Worm (Caenorhabditis elegans): ENCODE data around the gene attf-3.

Gene attf-3

ce11 chrIII:49064-49463, 37.1 kb downstream of the attf-3 start:
- no peak for TF ChIP-seq flt-1 (GFP tag; IDR thresholded peaks at IDR 0.05)
- no peak for TF ChIP-seq ztf-29 (GFP tag; IDR thresholded peaks at IDR 0.05)
- TF ChIP-seq med-1 (GFP tag; optimal IDR thresholded peaks at IDR 0.05; ENCODE audit: insufficient read depth), result no peak
- TF ChIP-seq ref-1 (GFP tag; conservative IDR thresholded peaks at IDR 0.05), result no peak
- TF ChIP-seq ztf-23 (GFP tag; IDR thresholded peaks at IDR 0.05), result no peak
- 0 out of 2 replicates have a peak, but pooled peaks have one; percentile 39 for TF ChIP-seq klf-2 (GFP tag; conservative IDR thresholded peaks at IDR 0.05)

ce11 chrIII:48329-48728, 37.9 kb downstream of the attf-3 start:
- TF ChIP-seq klf-2 (GFP tag; conservative IDR thresholded peaks at IDR 0.05) (no peak), ztf-23 (GFP tag; IDR thresholded peaks at IDR 0.05) (no peak), flt-1 (GFP tag; IDR thresholded peaks at IDR 0.05) (0 out of 2 replicates have a peak, but pooled peaks have one; percentile 9), cog-1 (tag; optimal IDR thresholded peaks at IDR 0.05) (no peak), med-1 (GFP tag; optimal IDR thresholded peaks at IDR 0.05; ENCODE audit: insufficient read depth) (no peak), T22C8.4 (GFP tag; IDR thresholded peaks at IDR 0.05) (no peak)

DNA sequence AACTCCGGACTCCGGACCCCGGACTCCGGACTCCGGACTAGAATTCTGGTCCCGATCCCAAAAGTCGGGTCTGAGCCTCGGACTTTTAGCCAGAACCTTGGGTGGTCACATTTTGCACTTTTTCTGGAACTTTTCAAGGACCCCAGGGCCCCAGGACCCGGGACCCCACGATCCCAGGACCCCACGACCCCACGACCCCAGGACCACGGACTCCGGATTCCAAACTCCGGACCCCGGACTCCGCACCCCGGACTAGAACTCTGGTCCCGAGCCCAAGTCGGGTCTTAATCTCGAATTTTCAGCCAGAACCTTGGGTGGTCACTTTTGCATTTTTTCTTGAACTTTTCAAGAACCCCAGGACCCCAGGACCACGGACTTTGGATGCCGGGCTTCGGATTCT, 43.5 kb downstream of the attf-3 start:
- TF ChIP-seq cog-1 (tag; optimal IDR thresholded peaks at IDR 0.05), result no peak
- no peak for TF ChIP-seq med-1 (GFP tag; optimal IDR thresholded peaks at IDR 0.05; ENCODE audit: insufficient read depth)
- no peak for TF ChIP-seq ztf-29 (GFP tag; IDR thresholded peaks at IDR 0.05)

- no peak for TF ChIP-seq klf-2 (GFP tag; conservative IDR thresholded peaks at IDR 0.05)
- no peak for TF ChIP-seq flt-1 (GFP tag; IDR thresholded peaks at IDR 0.05)
- no peak for TF ChIP-seq T22C8.4 (GFP tag; IDR thresholded peaks at IDR 0.05)
- TF ChIP-seq cog-1 (tag; optimal IDR thresholded peaks at IDR 0.05), result no peak
- TF ChIP-seq ztf-29 (GFP tag; IDR thresholded peaks at IDR 0.05), result no peak
- no peak for TF ChIP-seq ref-1 (GFP tag; conservative IDR thresholded peaks at IDR 0.05)
- no peak for TF ChIP-seq med-1 (GFP tag; optimal IDR thresholded peaks at IDR 0.05; ENCODE audit: insufficient read depth)
- no peak for TF ChIP-seq tab-1 (GFP tag; IDR thresholded peaks at IDR 0.05)
- TF ChIP-seq ztf-23 (GFP tag; IDR thresholded peaks at IDR 0.05), result no peak
Measured at ce11 chrIII:41484-41883, 44.7 kb downstream of the attf-3 start.

DNA sequence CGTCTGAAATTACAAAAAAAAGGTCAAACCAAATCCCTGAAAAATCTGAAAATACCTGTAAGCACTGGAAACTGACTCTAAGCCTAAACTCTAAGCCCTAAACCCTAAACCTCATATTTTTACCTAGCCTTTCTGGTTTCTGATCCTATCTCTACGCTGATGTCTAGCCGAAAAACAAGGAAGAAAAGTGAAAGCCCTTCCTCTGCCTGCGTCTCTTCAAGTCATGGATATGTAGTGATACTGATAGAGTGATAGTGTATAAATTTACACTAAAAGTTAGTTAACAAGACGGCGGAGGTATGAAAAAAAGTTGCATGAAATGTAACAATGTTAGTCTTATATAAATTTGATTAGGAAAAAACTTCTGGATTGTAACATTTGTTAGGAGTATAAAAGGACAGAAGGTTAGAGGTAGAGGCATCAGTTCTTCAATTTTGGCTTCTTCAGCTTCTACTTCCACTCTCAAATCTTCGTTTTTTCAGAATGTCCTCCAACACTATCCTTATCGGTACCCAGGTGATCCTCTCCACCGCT, 45.5 kb downstream of the attf-3 start, which contains the start of gene col-88:
Gene col-88, plus strand, starts transcription at position 484 of the 534 bp plus-strand sequence.
- TF ChIP-seq tab-1 (GFP tag; IDR thresholded peaks at IDR 0.05), result no peak
- TF ChIP-seq T22C8.4 (GFP tag; IDR thresholded peaks at IDR 0.05), result no peak
- TF ChIP-seq ztf-29 (GFP tag; IDR thresholded peaks at IDR 0.05), result no peak
- TF ChIP-seq ref-1 (GFP tag; conservative IDR thresholded peaks at IDR 0.05), result no peak

DNA sequence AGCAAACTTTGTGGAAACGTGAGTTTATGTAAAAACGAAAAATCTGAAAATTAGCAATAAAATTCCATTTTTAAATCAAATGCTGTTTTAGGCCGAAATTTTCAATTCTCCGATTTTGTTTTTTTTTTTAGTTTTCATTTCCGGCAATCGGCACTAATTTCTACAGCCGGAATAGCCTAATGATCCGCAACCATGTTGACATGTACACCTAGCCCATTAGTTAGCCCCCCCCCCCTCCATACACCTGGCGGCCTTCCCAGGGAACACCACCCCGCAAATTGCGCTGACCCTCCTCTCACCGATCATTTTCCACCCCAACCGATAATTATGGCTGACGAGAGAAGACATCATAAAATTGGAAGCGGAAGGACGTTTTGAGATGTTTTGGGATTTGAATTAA, 46.7 kb downstream of the attf-3 start:
- no peak for TF ChIP-seq tab-1 (GFP tag; IDR thresholded peaks at IDR 0.05)
- no peak for TF ChIP-seq klf-2 (GFP tag; conservative IDR thresholded peaks at IDR 0.05)
- TF ChIP-seq med-1 (GFP tag; optimal IDR thresholded peaks at IDR 0.05; ENCODE audit: insufficient read depth), result no peak
- TF ChIP-seq ztf-29 (GFP tag; IDR thresholded peaks at IDR 0.05), result no peak
- no peak for TF ChIP-seq T22C8.4 (GFP tag; IDR thresholded peaks at IDR 0.05)

ce11 chrIII:38117-38516, 48.1 kb downstream of the attf-3 start, which contains the start of gene clp-10:
TSS of gene clp-10 (minus strand) at chrIII:38217.
- no peak for TF ChIP-seq ztf-23 (GFP tag; IDR thresholded peaks at IDR 0.05)
- no peak for TF ChIP-seq med-1 (GFP tag; optimal IDR thresholded peaks at IDR 0.05; ENCODE audit: insufficient read depth)

DNA sequence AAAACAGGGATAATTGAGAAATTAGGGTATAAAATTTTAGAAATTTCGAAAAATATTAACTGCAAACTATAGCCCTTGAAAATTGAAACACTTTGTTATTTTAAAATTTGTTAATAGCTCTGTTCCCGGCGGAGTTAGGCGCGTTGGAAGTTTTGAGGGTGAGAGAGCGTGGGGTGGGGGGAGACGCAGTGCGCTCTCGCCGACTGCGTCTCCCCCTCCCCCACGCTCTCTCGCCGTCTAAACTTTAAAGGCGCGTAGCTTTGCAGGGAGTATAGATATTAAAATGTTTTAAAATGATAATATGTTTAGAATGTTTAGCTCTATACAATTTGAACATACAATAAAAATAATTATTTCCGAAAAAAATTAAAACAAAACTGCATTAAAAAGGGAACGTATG, 52.9 kb downstream of the attf-3 start:
- TF ChIP-seq tab-1 (GFP tag; IDR thresholded peaks at IDR 0.05) (no peak), klf-2 (GFP tag; conservative IDR thresholded peaks at IDR 0.05) (no peak), ztf-23 (GFP tag; IDR thresholded peaks at IDR 0.05) (no peak), flt-1 (GFP tag; IDR thresholded peaks at IDR 0.05) (no peak), ztf-29 (GFP tag; IDR thresholded peaks at IDR 0.05) (no peak), T22C8.4 (GFP tag; IDR thresholded peaks at IDR 0.05) (no peak), ref-1 (GFP tag; conservative IDR thresholded peaks at IDR 0.05) (no peak), cog-1 (tag; optimal IDR thresholded peaks at IDR 0.05) (no peak), med-1 (GFP tag; optimal IDR thresholded peaks at IDR 0.05; ENCODE audit: insufficient read depth) (no peak)

DNA sequence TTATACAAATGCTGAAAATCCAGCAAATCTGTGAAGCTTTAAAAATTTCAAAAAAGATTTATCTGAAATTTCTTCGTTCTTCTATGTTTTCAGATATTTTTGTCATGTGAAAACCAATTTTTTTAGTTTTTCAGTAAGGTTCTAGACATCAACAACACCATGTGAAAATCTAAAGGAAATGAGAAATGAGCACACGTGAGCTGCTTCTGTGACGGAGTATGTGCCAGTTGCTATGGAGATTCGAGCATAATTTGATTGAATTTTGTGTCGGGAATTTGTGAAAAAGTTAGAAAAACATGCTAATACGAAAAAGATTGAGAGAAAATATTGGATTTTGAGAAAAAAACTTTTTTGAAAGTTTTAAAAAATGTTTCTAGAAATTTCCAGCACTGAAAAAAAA, 54.6 kb downstream of the attf-3 start:
- TF ChIP-seq klf-2 (GFP tag; conservative IDR thresholded peaks at IDR 0.05) (no peak), tab-1 (GFP tag; IDR thresholded peaks at IDR 0.05) (no peak), med-1 (GFP tag; optimal IDR thresholded peaks at IDR 0.05; ENCODE audit: insufficient read depth) (no peak), ztf-23 (GFP tag; IDR thresholded peaks at IDR 0.05) (no peak), T22C8.4 (GFP tag; IDR thresholded peaks at IDR 0.05) (no peak), flt-1 (GFP tag; IDR thresholded peaks at IDR 0.05) (no peak), ref-1 (GFP tag; conservative IDR thresholded peaks at IDR 0.05) (no peak), ztf-29 (GFP tag; IDR thresholded peaks at IDR 0.05) (no peak), cog-1 (tag; optimal IDR thresholded peaks at IDR 0.05) (no peak)

ce11 chrIII:30399-30798, 55.8 kb downstream of the attf-3 start:
- TF ChIP-seq flt-1 (GFP tag; IDR thresholded peaks at IDR 0.05) (no peak), cog-1 (tag; optimal IDR thresholded peaks at IDR 0.05) (no peak), T22C8.4 (GFP tag; IDR thresholded peaks at IDR 0.05) (no peak), ref-1 (GFP tag; conservative IDR thresholded peaks at IDR 0.05) (no peak), med-1 (GFP tag; optimal IDR thresholded peaks at IDR 0.05; ENCODE audit: insufficient read depth) (no peak), ztf-29 (GFP tag; IDR thresholded peaks at IDR 0.05) (no peak), klf-2 (GFP tag; conservative IDR thresholded peaks at IDR 0.05) (no peak), ztf-23 (GFP tag; IDR thresholded peaks at IDR 0.05) (no peak), tab-1 (GFP tag; IDR thresholded peaks at IDR 0.05) (no peak)

DNA sequence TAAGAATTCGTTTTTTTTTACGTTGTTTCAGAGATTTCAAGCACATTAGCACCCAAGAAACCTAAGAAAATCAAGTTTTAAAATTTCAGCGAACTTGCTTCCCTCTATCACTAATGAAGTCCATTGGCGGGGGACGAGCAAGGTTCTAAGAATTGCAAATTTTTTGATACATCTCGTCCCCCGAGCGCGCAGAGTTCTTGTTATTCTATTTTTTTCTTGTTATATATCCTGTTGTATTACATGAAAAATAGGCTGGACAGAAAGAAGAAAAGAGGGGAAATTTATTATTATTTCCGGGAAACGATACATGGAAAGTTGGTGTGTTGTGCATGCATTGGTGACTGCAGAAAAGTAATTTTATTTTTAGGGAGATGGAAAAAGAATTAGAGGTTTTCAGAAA, 56.6 kb downstream of the attf-3 start:
- no peak for TF ChIP-seq ztf-29 (GFP tag; IDR thresholded peaks at IDR 0.05)
- TF ChIP-seq med-1 (GFP tag; optimal IDR thresholded peaks at IDR 0.05; ENCODE audit: insufficient read depth), result no peak

Measured in whole organism, midembryonic.